Fruit fly (Drosophila melanogaster): ENCODE results near the gene wac.

The wac gene

DNA sequence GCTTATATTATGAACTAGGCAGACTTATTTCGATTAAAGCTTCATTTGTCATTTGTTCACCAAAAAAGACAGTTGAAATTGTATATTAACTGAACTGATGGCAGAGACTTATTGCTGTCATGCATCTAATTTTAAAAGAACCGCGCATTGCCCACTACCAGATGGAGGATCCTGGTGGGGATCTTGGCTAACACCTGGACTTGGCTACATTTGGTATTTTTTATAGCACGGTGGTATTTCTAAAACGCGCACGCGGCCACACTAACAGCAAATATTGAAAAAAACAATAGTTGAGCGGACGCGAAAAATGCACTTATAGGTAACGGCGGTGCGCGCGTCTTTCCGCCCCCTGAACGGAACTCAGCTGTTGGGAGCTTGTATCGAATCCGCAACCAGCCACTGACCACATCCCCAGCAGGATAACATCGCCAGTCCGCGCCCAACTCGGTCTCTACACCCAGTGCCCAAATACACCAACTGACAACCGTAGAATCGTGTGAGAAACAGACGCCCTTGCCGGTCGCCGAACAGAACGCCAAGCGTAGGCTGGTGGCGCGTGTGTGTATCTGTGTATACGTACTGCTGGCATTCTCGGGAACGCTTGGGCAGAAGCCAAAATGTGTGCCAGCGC, 34.3 kb downstream of the wac start:
- TF ChIP-seq trem (tag; optimal IDR thresholded peaks at IDR 0.05) (peak; percentile 76), Fer1 (GFP tag; optimal IDR thresholded peaks at IDR 0.05) (peak; percentile 55), chn (GFP tag; optimal IDR thresholded peaks at IDR 0.05) (peak; percentile 7), pb (GFP tag; optimal IDR thresholded peaks at IDR 0.05) (no peak), CG14441 (GFP tag; IDR thresholded peaks at IDR 0.05) (no peak), CG8290 (GFP tag; optimal IDR thresholded peaks at IDR 0.05) (peak; percentile 43), CG8290 (tag; optimal IDR thresholded peaks at IDR 0.05) (peak in 1 of 2 experiments; percentile 50), sug (tag; optimal IDR thresholded peaks at IDR 0.05) (peak; percentile 16), dm (GFP tag; optimal IDR thresholded peaks at IDR 0.05) (peak; percentile 17), ci (GFP tag; IDR thresholded peaks at IDR 0.05) (peak; percentile 51; the same call in 1 of the 3 replicates), pita (GFP tag; optimal IDR thresholded peaks at IDR 0.05) (peak; percentile 88), dati (GFP tag; IDR thresholded peaks at IDR 0.05) (no peak), hkb (optimal IDR thresholded peaks at IDR 0.05) (no peak), hkb (GFP tag; IDR thresholded peaks at IDR 0.05) (no peak), crp (GFP tag; optimal IDR thresholded peaks at IDR 0.05) (peak; percentile 46 to 87), cg (GFP tag; optimal IDR thresholded peaks at IDR 0.05) (peak; percentile 49), CG15514 (GFP tag; optimal IDR thresholded peaks at IDR 0.05) (peak; percentile 74), peb (GFP tag; IDR thresholded peaks at IDR 0.05) (no peak), pros (GFP tag; optimal IDR thresholded peaks at IDR 0.05) (no peak), sens (GFP tag) (peak; percentile 44), Dek (tag; optimal IDR thresholded peaks at IDR 0.05) (peak; percentile 52), CG4617 (GFP tag; optimal IDR thresholded peaks at IDR 0.05; ENCODE audit: borderline replicate concordance) (peak; percentile 59), CG31441 (GFP tag; IDR thresholded peaks at IDR 0.05) (peak; percentile 31; the same call in 1 of the 2 replicates), CG6254 (GFP tag; optimal IDR thresholded peaks at IDR 0.05) (peak; percentile 28), CG18599 (GFP tag; optimal IDR thresholded peaks at IDR 0.05) (peak; percentile 16), dpn (GFP tag; optimal IDR thresholded peaks at IDR 0.05) (peak in 1 of 2 experiments; percentile 10), bbx (GFP tag; IDR thresholded peaks at IDR 0.05; ENCODE audit: partially characterized antibody) (0 out of 2 replicates have a peak, but pooled peaks have one; percentile 32), Dip3 (GFP tag; optimal IDR thresholded peaks at IDR 0.05) (peak; percentile 28), CG15601 (tag; optimal IDR thresholded peaks at IDR 0.05) (peak; percentile 29), ATbp (GFP tag; optimal IDR thresholded peaks at IDR 0.05) (peak; percentile 18), CG4328 (GFP tag; optimal IDR thresholded peaks at IDR 0.05) (no peak), gfzf (GFP tag; optimal IDR thresholded peaks at IDR 0.05) (peak; percentile 98), CG11504 (tag; optimal IDR thresholded peaks at IDR 0.05) (peak; percentile 56), NC2β (GFP tag; optimal IDR thresholded peaks at IDR 0.05) (peak; percentile 4), CG10654 (GFP tag; optimal IDR thresholded peaks at IDR 0.05) (no peak), Sry-δ (GFP tag; optimal IDR thresholded peaks at IDR 0.05) (peak; percentile 42), CG7786 (GFP tag; optimal IDR thresholded peaks at IDR 0.05) (peak; percentile 18), CG4404 (GFP tag; IDR thresholded peaks at IDR 0.05) (no peak), sd (tag; optimal IDR thresholded peaks at IDR 0.05) (peak; percentile 33), CG32772 (GFP tag; IDR thresholded peaks at IDR 0.05) (peak; percentile 58), Bgb (GFP tag; IDR thresholded peaks at IDR 0.05; ENCODE audit: partially characterized antibody) (peak; percentile 10; the same call in 1 of the 2 replicates), CG10462 (GFP tag; optimal IDR thresholded peaks at IDR 0.05) (no peak), ash1 (GFP tag; optimal IDR thresholded peaks at IDR 0.05) (peak; percentile 11), CG1603 (tag; optimal IDR thresholded peaks at IDR 0.05) (peak; percentile 75), caup (GFP tag; optimal IDR thresholded peaks at IDR 0.05; ENCODE audit: severe bottlenecking) (no peak), her (GFP tag; optimal IDR thresholded peaks at IDR 0.05) (peak; percentile 63), Lhr (GFP tag; optimal IDR thresholded peaks at IDR 0.05) (peak; percentile 81), nmo (GFP tag; optimal IDR thresholded peaks at IDR 0.05) (peak; percentile 27), bigmax (GFP tag; optimal IDR thresholded peaks at IDR 0.05) (no peak)

Measured in whole organism, embryonic.